Worm (Caenorhabditis elegans) whole organism, L1 larva: ENCODE measurements around the gene Y54F10AM.8.

ENCODE experiments used
- C04F5.9 ChIP-seq: sonication (generic microtip); optimal IDR thresholded peaks from 2 replicates; lab custom pipeline; 2016; ENCODE audit warnings: missing genetic modification characterization, missing compliant biosample characterization
- C16A3.4 ChIP-seq: fragments of 150-350 bp; optimal IDR thresholded peaks from 2 replicates; lab custom pipeline; 2014; ENCODE audit warnings: missing biosample characterization, missing genetic modification characterization
- Y116A8C.19 ChIP-seq: sonication (generic microtip); optimal IDR thresholded peaks from 2 replicates; lab custom pipeline; 2016; ENCODE audit warnings: missing compliant biosample characterization, missing genetic modification characterization, borderline replicate concordance
- ama-1 ChIP-seq: fragments of 150-350 bp; optimal IDR thresholded peaks from 2 replicates; lab custom pipeline; 2014
- blmp-1 ChIP-seq: fragments of 150-350 bp; optimal IDR thresholded peaks from 2 replicates; lab custom pipeline; 2014; ENCODE audit warnings: missing biosample characterization, missing genetic modification characterization
- ceh-82 ChIP-seq, 3 experiments: fragments of 150-350 bp in 1 of 3; sonication (generic microtip) in 2 of 3; optimal IDR thresholded peaks; 2 replicates each; lab custom pipeline; 2014 to 2017; ENCODE audit warnings: missing biosample characterization in 3 of 3, missing genetic modification characterization in 3 of 3
- ces-1 ChIP-seq: fragments of 150-350 bp; optimal IDR thresholded peaks from 2 replicates; lab custom pipeline; 2014; ENCODE audit warnings: missing biosample characterization, missing genetic modification reagents, missing genetic modification characterization
- dpl-1 ChIP-seq, 3 experiments: fragments of 150-350 bp in 2 of 3; sonication (generic microtip) in 1 of 3; optimal IDR thresholded peaks; 2 replicates each; lab custom pipeline; 2014 to 2017; ENCODE audit warnings: missing biosample characterization in 3 of 3, missing genetic modification characterization in 3 of 3, missing genetic modification reagents in 3 of 3
- efl-1 ChIP-seq, 4 experiments: fragments of 150-350 bp; optimal IDR thresholded peaks in 3 of 4; peaks in 1 of 4; 1 replicate in 1 of 4; 2 replicates in 3 of 4; lab custom pipeline; 2014; ENCODE audit warnings: missing biosample characterization in 2 of 4, missing genetic modification characterization in 2 of 4, missing genetic modification reagents in 2 of 4
- elt-2 ChIP-seq: sonication (generic microtip); optimal IDR thresholded peaks from 2 replicates; lab custom pipeline; 2016; ENCODE audit warnings: missing genetic modification characterization, mild to moderate bottlenecking, inconsistent platforms, missing compliant biosample characterization, missing genetic modification reagents
- elt-3 ChIP-seq, 6 experiments: fragments of 150-350 bp in 1 of 6; sonication (generic microtip); optimal IDR thresholded peaks; 2 replicates each; lab custom pipeline; 2017 to 2018; ENCODE audit warnings: missing biosample characterization in 6 of 6, missing genetic modification characterization in 6 of 6, inconsistent platforms in 1 of 6
- ets-5 ChIP-seq: fragments of 200-800 bp; sonication (Bioruptor generic); IDR thresholded peaks from 2 replicates; pipeline ENCODE4 v1.3.6; 2022; ENCODE audit warnings: missing genetic modification characterization, missing compliant biosample characterization
- fkh-4 ChIP-seq: sonication (generic microtip); optimal IDR thresholded peaks from 2 replicates; lab custom pipeline; 2016; ENCODE audit warnings: missing compliant biosample characterization, missing genetic modification characterization, borderline replicate concordance
- fkh-8 ChIP-seq: sonication (generic microtip); optimal IDR thresholded peaks from 2 replicates; lab custom pipeline; 2016; ENCODE audit warnings: mild to moderate bottlenecking, missing genetic modification characterization, missing compliant biosample characterization
- hlh-4 ChIP-seq: sonication (generic microtip); optimal IDR thresholded peaks from 2 replicates; lab custom pipeline; 2016; ENCODE audit warnings: mild to moderate bottlenecking, missing genetic modification characterization, missing compliant biosample characterization
- hpl-2 ChIP-seq: fragments of 150-350 bp; optimal IDR thresholded peaks from 2 replicates; lab custom pipeline; 2014; ENCODE audit warnings: missing biosample characterization, missing genetic modification reagents, missing genetic modification characterization
- irx-1 ChIP-seq: sonication (generic microtip); optimal IDR thresholded peaks from 2 replicates; lab custom pipeline; 2016; ENCODE audit warnings: missing genetic modification characterization, missing compliant biosample characterization
- isw-1 ChIP-seq: fragments of 200-800 bp; sonication (Bioruptor generic); IDR thresholded peaks from 2 replicates; pipeline ENCODE4 v1.3.6; 2022; ENCODE audit warnings: missing genetic modification characterization, missing compliant biosample characterization
- jun-1 ChIP-seq: fragments of 150-350 bp; optimal IDR thresholded peaks from 2 replicates; lab custom pipeline; 2014; ENCODE audit warnings: missing biosample characterization, missing genetic modification reagents, missing genetic modification characterization
- lin-13 ChIP-seq: fragments of 150-350 bp; optimal IDR thresholded peaks from 2 replicates; lab custom pipeline; 2014; ENCODE audit warnings: missing biosample characterization, missing genetic modification reagents, missing genetic modification characterization
- lin-14 ChIP-seq: fragments of 200-800 bp; sonication (Bioruptor generic); optimal IDR thresholded peaks from 2 replicates; lab custom pipeline; 2018; ENCODE audit warnings: mild to moderate bottlenecking, missing genetic modification characterization, moderate library complexity, missing compliant biosample characterization
- lin-15B ChIP-seq: fragments of 150-350 bp; sonication (generic microtip); optimal IDR thresholded peaks from 3 replicates; lab custom pipeline; 2014; ENCODE audit warnings: missing biosample characterization, missing genetic modification characterization
- lin-39 ChIP-seq: fragments of 150-350 bp; optimal IDR thresholded peaks from 2 replicates; lab custom pipeline; 2014; ENCODE audit warnings: missing biosample characterization, missing genetic modification reagents, missing genetic modification characterization
- lsy-2 ChIP-seq, 2 experiments: fragments of 150-350 bp; optimal IDR thresholded peaks; 2 replicates each; lab custom pipeline; 2014; ENCODE audit warnings: missing biosample characterization in 2 of 2, missing genetic modification characterization in 2 of 2
- mdl-1 ChIP-seq, 2 experiments: fragments of 150-350 bp; optimal IDR thresholded peaks; 2 replicates each; lab custom pipeline; 2014 to 2017; ENCODE audit warnings: missing biosample characterization in 2 of 2, missing genetic modification characterization in 2 of 2, inconsistent platforms in 1 of 2
- mef-2 ChIP-seq: fragments of 150-350 bp; optimal IDR thresholded peaks from 2 replicates; lab custom pipeline; 2014; ENCODE audit warnings: missing biosample characterization, missing genetic modification characterization
- nhr-11 ChIP-seq: fragments of 150-350 bp; optimal IDR thresholded peaks from 2 replicates; lab custom pipeline; 2014; ENCODE audit warnings: missing biosample characterization, missing genetic modification characterization
- nhr-12 ChIP-seq: sonication (generic microtip); optimal IDR thresholded peaks from 2 replicates; lab custom pipeline; 2017; ENCODE audit warnings: missing biosample characterization, missing genetic modification characterization
- nhr-20 ChIP-seq: sonication (generic microtip); optimal IDR thresholded peaks from 2 replicates; lab custom pipeline; 2016; ENCODE audit warnings: mild to moderate bottlenecking, missing genetic modification characterization, missing compliant biosample characterization
- nhr-47 ChIP-seq: sonication (generic microtip); optimal IDR thresholded peaks from 2 replicates; lab custom pipeline; 2016; ENCODE audit warnings: mild to moderate bottlenecking, missing genetic modification characterization, moderate library complexity, missing compliant biosample characterization
- nhr-71 ChIP-seq: sonication (generic microtip); optimal IDR thresholded peaks from 2 replicates; lab custom pipeline; 2016; ENCODE audit warnings: mild to moderate bottlenecking, missing genetic modification characterization, moderate library complexity, missing compliant biosample characterization
- nhr-77 ChIP-seq: fragments of 150-350 bp; optimal IDR thresholded peaks from 2 replicates; lab custom pipeline; 2014; ENCODE audit warnings: missing biosample characterization, missing genetic modification characterization
- nhr-84 ChIP-seq: sonication (generic microtip); optimal IDR thresholded peaks from 2 replicates; lab custom pipeline; 2017; ENCODE audit warnings: missing biosample characterization, missing genetic modification characterization
- nhr-85 ChIP-seq: sonication (generic microtip); peaks from one replicate; lab custom pipeline; 2016; ENCODE audit warnings: missing genetic modification characterization, inconsistent platforms, missing compliant biosample characterization
- pqm-1 ChIP-seq: sonication (generic microtip); optimal IDR thresholded peaks from 3 replicates; lab custom pipeline; 2017; ENCODE audit warnings: missing biosample characterization, missing genetic modification characterization
- skn-1 ChIP-seq: fragments of 150-350 bp; optimal IDR thresholded peaks from 2 replicates; lab custom pipeline; 2014; ENCODE audit warnings: missing biosample characterization, missing genetic modification characterization
- snpc-4 ChIP-seq: fragments of 150-350 bp; optimal IDR thresholded peaks from 2 replicates; lab custom pipeline; 2014; ENCODE audit warnings: missing biosample characterization, missing genetic modification characterization
- snu-23 ChIP-seq: sonication (generic microtip); optimal IDR thresholded peaks from 2 replicates; lab custom pipeline; 2016; ENCODE audit warnings: missing genetic modification characterization, missing compliant biosample characterization
- swsn-7 ChIP-seq: sonication (generic microtip); optimal IDR thresholded peaks from 2 replicates; lab custom pipeline; 2016; ENCODE audit warnings: missing genetic modification characterization, missing compliant biosample characterization
- tbx-2 ChIP-seq: sonication (generic microtip); optimal IDR thresholded peaks from 2 replicates; lab custom pipeline; 2016; ENCODE audit warnings: missing genetic modification characterization, missing compliant biosample characterization
- tlp-1 ChIP-seq: fragments of 150-350 bp; optimal IDR thresholded peaks from 2 replicates; lab custom pipeline; 2014; ENCODE audit warnings: missing biosample characterization, missing genetic modification characterization
- unc-62 ChIP-seq: fragments of 150-350 bp; optimal IDR thresholded peaks from 2 replicates; lab custom pipeline; 2014; ENCODE audit warnings: missing biosample characterization, missing genetic modification reagents, missing genetic modification characterization
- unc-98 ChIP-seq: fragments of 200-800 bp; sonication (Bioruptor generic); IDR thresholded peaks from 2 replicates; pipeline ENCODE4 v1.3.6; 2022; ENCODE audit warnings: missing genetic modification characterization, missing compliant biosample characterization
- xbp-1 ChIP-seq: sonication (generic microtip); optimal IDR thresholded peaks from 2 replicates; lab custom pipeline; 2016; ENCODE audit warnings: missing genetic modification characterization, missing compliant biosample characterization
- zag-1 ChIP-seq: fragments of 150-350 bp; optimal IDR thresholded peaks from 2 replicates; lab custom pipeline; 2014; ENCODE audit warnings: missing biosample characterization, missing genetic modification characterization
- zip-4 ChIP-seq: fragments of 200-800 bp; sonication (Bioruptor generic); optimal IDR thresholded peaks from 2 replicates; lab custom pipeline; 2018; ENCODE audit warnings: mild to moderate bottlenecking, missing genetic modification characterization, moderate library complexity, missing compliant biosample characterization
- ztf-4 ChIP-seq: fragments of 150-350 bp; optimal IDR thresholded peaks from 2 replicates; lab custom pipeline; 2014; ENCODE audit warnings: missing biosample characterization, missing genetic modification characterization

The Y54F10AM.8 gene

ce11 chrIII:2532716-2533115 lies 24.9 kb upstream of the Y54F10AM.8 start (continued):
- TF ChIP-seq mef-2 (tag; lab: Kevin White, UChicago) (no peak), lin-14 (peak; percentile 88), nhr-77 (no peak), xbp-1 (tag; lab: Kevin White, UChicago) (peak; percentile 15), pqm-1 (no peak), Y116A8C.19 (tag; lab: Kevin White, UChicago) (no peak), fkh-8 (tag; lab: Kevin White, UChicago) (peak; percentile 82), mdl-1 (tag; optimal IDR thresholded peaks at IDR 0.05; lab: Kevin White, UChicago) (peak in 1 of 2 experiments; percentile 37), jun-1 (tag; lab: Kevin White, UChicago) (peak; percentile 38), elt-3 (tag; optimal IDR thresholded peaks at IDR 0.05; lab: Kevin White, UChicago) (no peak), ceh-82 (tag; optimal IDR thresholded peaks at IDR 0.05; lab: Kevin White, UChicago) (peak in 1 of 3 experiments; percentile 30), nhr-11 (tag; lab: Kevin White, UChicago) (no peak), ztf-4 (tag; lab: Kevin White, UChicago) (no peak), efl-1 (optimal IDR thresholded peaks at IDR 0.05; lab: Kevin White, UChicago) (peak; percentile 2 to 32), efl-1 (GFP tag; optimal IDR thresholded peaks at IDR 0.05 in 1 of 2; lab: Kevin White, UChicago) (peak in 1 of 2 experiments; percentile 18), skn-1 (tag; lab: Kevin White, UChicago) (no peak), irx-1 (tag; lab: Kevin White, UChicago) (no peak), lin-13 (GFP tag; lab: Kevin White, UChicago) (peak; percentile 28), lsy-2 (tag; optimal IDR thresholded peaks at IDR 0.05; lab: Kevin White, UChicago) (peak; percentile 29 to 44), blmp-1 (tag; lab: Kevin White, UChicago) (no peak), nhr-85 (peak; percentile 50), C04F5.9 (no peak), dpl-1 (GFP tag; optimal IDR thresholded peaks at IDR 0.05; lab: Kevin White, UChicago) (peak in 1 of 3 experiments; percentile 28), unc-62 (no peak)

ce11 chrIII:2530313-2530712 lies 22.5 kb upstream of the Y54F10AM.8 start, which contains the start of gene cone-1:
cone-1 (plus strand) TSS chrIII:2530613.
- no peak for TF ChIP-seq ces-1 (GFP tag; lab: Kevin White, UChicago)

DNA sequence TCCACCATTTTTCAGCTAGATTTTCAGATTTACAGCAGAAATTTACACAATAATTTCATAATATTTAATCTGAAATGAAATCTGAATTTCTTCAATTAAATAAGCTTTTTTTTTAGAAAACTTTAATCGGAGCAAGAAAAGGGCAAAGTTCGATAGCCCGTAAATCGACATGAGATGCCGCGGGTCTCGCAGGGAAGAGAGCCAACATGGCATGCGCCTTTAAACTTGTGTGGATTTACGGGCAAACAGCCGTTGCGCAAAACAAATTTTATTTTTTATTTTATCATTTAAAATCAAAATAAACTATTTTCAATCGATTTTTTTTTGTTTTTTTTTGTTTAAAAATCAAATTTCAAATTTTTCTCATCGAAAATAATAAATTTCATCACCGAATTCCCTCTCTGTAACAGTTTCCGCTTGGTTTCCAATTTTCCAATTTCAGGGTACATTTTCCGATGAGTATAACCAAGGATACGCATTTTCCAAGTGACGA lies 20.9 kb upstream of the Y54F10AM.8 start, which contains the start of the genes Y54F10AM.15, rbc-2 and ndua-8:
TSS of gene Y54F10AM.15 (minus strand) at position 59 of the 493 bp plus-strand sequence.
TSS of gene rbc-2 (minus strand) at position 69 of the 493 bp plus-strand sequence.
TSS of gene ndua-8 (plus strand) at position 443 of the 493 bp plus-strand sequence.
- TF ChIP-seq irx-1 (tag; lab: Kevin White, UChicago) (peak; percentile 87), swsn-7 (tag; lab: Kevin White, UChicago) (peak; percentile 92), dpl-1 (GFP tag; optimal IDR thresholded peaks at IDR 0.05; lab: Kevin White, UChicago) (peak; percentile 86 to 88 (median 88)), nhr-47 (peak; percentile 97), unc-98 (no peak), nhr-84 (tag; lab: Kevin White, UChicago) (no peak), hlh-4 (tag; lab: Kevin White, UChicago) (no peak), C04F5.9 (peak; percentile 88), nhr-71 (peak; percentile 96), lin-15B (tag; lab: Kevin White, UChicago) (peak; percentile 89), C16A3.4 (tag; lab: Kevin White, UChicago) (peak; percentile 95), elt-2 (tag; lab: Kevin White, UChicago) (peak; percentile 63), zag-1 (tag; lab: Kevin White, UChicago) (peak; percentile 51), nhr-12 (tag; lab: Kevin White, UChicago) (no peak), zip-4 (GFP tag; lab: Kevin White, UChicago) (peak; percentile 69), elt-3 (tag; optimal IDR thresholded peaks at IDR 0.05; lab: Kevin White, UChicago) (peak in 4 of 6 experiments; percentile 38 to 86 (median 67)), hpl-2 (GFP tag; lab: Kevin White, UChicago) (peak; percentile 79), nhr-20 (peak; percentile 90), fkh-4 (tag; lab: Kevin White, UChicago) (peak; percentile 49), xbp-1 (tag; lab: Kevin White, UChicago) (peak; percentile 93), tbx-2 (tag; lab: Kevin White, UChicago) (peak; percentile 93), lin-14 (no peak), isw-1 (peak; percentile 97), efl-1 (optimal IDR thresholded peaks at IDR 0.05; lab: Kevin White, UChicago) (peak; percentile 92 to 93), efl-1 (GFP tag; optimal IDR thresholded peaks at IDR 0.05 in 1 of 2; lab: Kevin White, UChicago) (peak; percentile 83 to 98), lin-13 (GFP tag; lab: Kevin White, UChicago) (peak; percentile 94), lin-39 (tag; lab: Kevin White, UChicago) (peak; percentile 93), mef-2 (tag; lab: Kevin White, UChicago) (peak; percentile 59), lsy-2 (tag; optimal IDR thresholded peaks at IDR 0.05; lab: Kevin White, UChicago) (peak; percentile 96 to 97), fkh-8 (tag; lab: Kevin White, UChicago) (peak; percentile 96), snpc-4 (tag; lab: Kevin White, UChicago) (peak; percentile 72), ceh-82 (tag; optimal IDR thresholded peaks at IDR 0.05; lab: Kevin White, UChicago) (peak; percentile 97 to 98 (median 98)), tlp-1 (no peak), ets-5 (GFP tag; lab: Robert Waterston, UW) (no peak), snu-23 (GFP tag; lab: Kevin White, UChicago) (peak; percentile 96), pqm-1 (no peak), ama-1 (lab: Kevin White, UChicago) (no peak)
